Fruit fly (Drosophila melanogaster): Measurements from ENCODE around the gene CG5707.

The CG5707 gene

DNA sequence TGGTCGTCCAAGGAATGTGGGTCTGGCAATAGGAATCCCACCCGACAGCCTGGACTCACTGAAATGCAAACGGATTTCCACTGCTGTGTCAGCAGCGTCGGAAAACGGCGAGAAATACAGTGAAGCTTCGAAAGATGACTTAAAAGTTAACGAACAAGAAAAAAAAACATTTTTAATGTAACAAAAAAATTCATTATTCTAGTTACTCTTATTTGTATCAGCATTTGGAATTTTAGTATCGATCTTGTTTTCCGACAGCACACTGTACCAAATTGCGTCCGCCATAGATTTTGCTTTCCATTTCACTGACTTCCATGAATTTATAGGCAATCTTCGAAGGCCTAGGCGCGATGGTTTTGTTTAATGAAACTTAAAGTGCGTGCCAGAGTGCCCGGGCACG lies 27.2 kb downstream of the CG5707 start:
- no peak for TF ChIP-seq Hr96 (GFP tag; optimal IDR thresholded peaks at IDR 0.05)
- TF ChIP-seq kay (GFP tag; ENCODE audit: borderline replicate concordance): no peak
- no peak for TF ChIP-seq cnc (optimal IDR thresholded peaks at IDR 0.05)
- TF ChIP-seq CG7045 (GFP tag; optimal IDR thresholded peaks at IDR 0.05): no peak
- no peak for TF ChIP-seq toe (GFP tag; optimal IDR thresholded peaks at IDR 0.05)
- no peak for TF ChIP-seq Mnt (GFP tag; optimal IDR thresholded peaks at IDR 0.05)
- TF ChIP-seq bab1 (GFP tag; optimal IDR thresholded peaks at IDR 0.05): no peak
- TF ChIP-seq CG7101 (tag; optimal IDR thresholded peaks at IDR 0.05): no peak
- TF ChIP-seq CG1620 (GFP tag; optimal IDR thresholded peaks at IDR 0.05): no peak
- no peak for TF ChIP-seq ovo (GFP tag; optimal IDR thresholded peaks at IDR 0.05)
- TF ChIP-seq Clk (GFP tag; optimal IDR thresholded peaks at IDR 0.05): no peak
- TF ChIP-seq CG14711 (tag; optimal IDR thresholded peaks at IDR 0.05): no peak

- no peak for TF ChIP-seq pad (GFP tag; optimal IDR thresholded peaks at IDR 0.05)
- TF ChIP-seq kay (GFP tag; ENCODE audit: borderline replicate concordance): no peak
- TF ChIP-seq cic (GFP tag; optimal IDR thresholded peaks at IDR 0.05): no peak
- TF ChIP-seq Crg-1 (GFP tag; optimal IDR thresholded peaks at IDR 0.05): no peak
- TF ChIP-seq cnc (optimal IDR thresholded peaks at IDR 0.05): no peak
- no peak for TF ChIP-seq toe (GFP tag; optimal IDR thresholded peaks at IDR 0.05)
- TF ChIP-seq CG11617 (GFP tag; optimal IDR thresholded peaks at IDR 0.05): no peak
- TF ChIP-seq CG33017 (tag; optimal IDR thresholded peaks at IDR 0.05): no peak
- no peak for TF ChIP-seq ovo (GFP tag; optimal IDR thresholded peaks at IDR 0.05)
- TF ChIP-seq CG5204 (GFP tag; optimal IDR thresholded peaks at IDR 0.05): no peak
- TF ChIP-seq bab1 (GFP tag; optimal IDR thresholded peaks at IDR 0.05): no peak
- no peak for TF ChIP-seq tj (GFP tag; optimal IDR thresholded peaks at IDR 0.05)
- no peak for TF ChIP-seq Clk (GFP tag; optimal IDR thresholded peaks at IDR 0.05)
- TF ChIP-seq CG7101 (tag; optimal IDR thresholded peaks at IDR 0.05): no peak
- no peak for TF ChIP-seq CG1620 (GFP tag; optimal IDR thresholded peaks at IDR 0.05)
- TF ChIP-seq Mnt (GFP tag; optimal IDR thresholded peaks at IDR 0.05): no peak
- no peak for TF ChIP-seq CG7045 (GFP tag; optimal IDR thresholded peaks at IDR 0.05)
- TF ChIP-seq CG12768 (GFP tag; optimal IDR thresholded peaks at IDR 0.05): no peak
- no peak for TF ChIP-seq CG14711 (tag; optimal IDR thresholded peaks at IDR 0.05)
Observed at dm6 chr3L:2164031-2164537, 27.9 kb downstream of the CG5707 start.

DNA sequence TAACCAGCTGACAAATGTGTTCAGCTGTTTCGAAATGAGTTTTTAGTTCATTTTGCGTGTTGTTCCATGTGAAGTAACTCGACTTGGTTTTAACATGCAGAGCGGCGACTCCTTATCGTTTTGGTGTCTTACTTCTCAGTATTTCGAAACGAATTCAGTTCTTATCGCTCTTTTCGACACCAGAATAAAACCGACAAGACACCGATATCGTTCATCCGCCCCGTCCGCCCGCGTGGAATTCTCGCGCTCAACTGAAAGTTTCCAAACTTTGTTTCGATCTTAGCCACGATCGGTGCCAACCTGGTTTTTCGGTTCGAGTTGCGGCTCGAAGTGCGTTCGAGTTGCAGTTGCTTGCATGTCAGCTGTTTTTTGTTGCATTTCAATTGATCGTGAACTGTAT lies 28.4 kb downstream of the CG5707 start, which contains the start of gene CG15822:
Gene CG15822, minus strand, starts transcription at position 256 of the 400 bp plus-strand sequence.
- TF ChIP-seq CG7045 (GFP tag; optimal IDR thresholded peaks at IDR 0.05) (no peak), pad (GFP tag; optimal IDR thresholded peaks at IDR 0.05) (no peak), toe (GFP tag; optimal IDR thresholded peaks at IDR 0.05) (no peak), cic (GFP tag; optimal IDR thresholded peaks at IDR 0.05) (no peak), tj (GFP tag; optimal IDR thresholded peaks at IDR 0.05) (no peak), Hr96 (GFP tag; optimal IDR thresholded peaks at IDR 0.05) (no peak), CG14711 (tag; optimal IDR thresholded peaks at IDR 0.05) (no peak), CG33017 (tag; optimal IDR thresholded peaks at IDR 0.05) (no peak), bab1 (GFP tag; optimal IDR thresholded peaks at IDR 0.05) (no peak), CG5204 (GFP tag; optimal IDR thresholded peaks at IDR 0.05) (no peak), CG12768 (GFP tag; optimal IDR thresholded peaks at IDR 0.05) (no peak), Mnt (GFP tag; optimal IDR thresholded peaks at IDR 0.05) (no peak), CG11617 (GFP tag; optimal IDR thresholded peaks at IDR 0.05) (no peak), Crg-1 (GFP tag; optimal IDR thresholded peaks at IDR 0.05) (no peak), CG1620 (GFP tag; optimal IDR thresholded peaks at IDR 0.05) (no peak), kay (GFP tag; ENCODE audit: borderline replicate concordance) (no peak), ovo (GFP tag; optimal IDR thresholded peaks at IDR 0.05) (no peak), cnc (optimal IDR thresholded peaks at IDR 0.05) (no peak), Clk (GFP tag; optimal IDR thresholded peaks at IDR 0.05) (no peak), CG7101 (tag; optimal IDR thresholded peaks at IDR 0.05) (no peak)

- TF ChIP-seq Crg-1 (GFP tag; optimal IDR thresholded peaks at IDR 0.05): no peak
- no peak for TF ChIP-seq Hr96 (GFP tag; optimal IDR thresholded peaks at IDR 0.05)
- no peak for TF ChIP-seq bab1 (GFP tag; optimal IDR thresholded peaks at IDR 0.05)
- no peak for TF ChIP-seq tj (GFP tag; optimal IDR thresholded peaks at IDR 0.05)
- TF ChIP-seq cnc (optimal IDR thresholded peaks at IDR 0.05): no peak
Observed at dm6 chr3L:2162623-2163022, 29.4 kb downstream of the CG5707 start.

DNA sequence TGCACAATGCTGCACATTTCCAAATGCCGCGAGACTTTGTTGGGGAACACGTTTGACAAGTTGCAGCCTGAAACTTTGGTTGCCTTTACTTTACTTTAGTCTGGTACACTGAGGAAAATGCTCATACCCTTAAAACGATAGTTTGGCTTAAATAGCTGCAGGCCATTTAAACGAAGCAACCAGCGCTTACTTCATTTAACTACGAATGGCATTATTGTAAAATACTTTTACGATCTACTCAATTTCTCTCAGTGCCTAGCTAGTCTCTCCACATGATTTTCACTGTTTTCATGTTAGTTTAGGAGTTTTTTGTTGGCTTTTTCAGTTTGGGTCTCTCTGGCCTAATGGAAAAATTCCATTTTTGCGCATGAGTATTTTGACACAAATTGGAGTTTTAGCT lies 30.0 kb downstream of the CG5707 start:
- no peak for TF ChIP-seq Hr96 (GFP tag; optimal IDR thresholded peaks at IDR 0.05)
- TF ChIP-seq kay (GFP tag; ENCODE audit: borderline replicate concordance): no peak
- no peak for TF ChIP-seq CG12768 (GFP tag; optimal IDR thresholded peaks at IDR 0.05)
- no peak for TF ChIP-seq Mnt (GFP tag; optimal IDR thresholded peaks at IDR 0.05)
- no peak for TF ChIP-seq cnc (optimal IDR thresholded peaks at IDR 0.05)
- no peak for TF ChIP-seq Clk (GFP tag; optimal IDR thresholded peaks at IDR 0.05)
- TF ChIP-seq CG14711 (tag; optimal IDR thresholded peaks at IDR 0.05): no peak

DNA sequence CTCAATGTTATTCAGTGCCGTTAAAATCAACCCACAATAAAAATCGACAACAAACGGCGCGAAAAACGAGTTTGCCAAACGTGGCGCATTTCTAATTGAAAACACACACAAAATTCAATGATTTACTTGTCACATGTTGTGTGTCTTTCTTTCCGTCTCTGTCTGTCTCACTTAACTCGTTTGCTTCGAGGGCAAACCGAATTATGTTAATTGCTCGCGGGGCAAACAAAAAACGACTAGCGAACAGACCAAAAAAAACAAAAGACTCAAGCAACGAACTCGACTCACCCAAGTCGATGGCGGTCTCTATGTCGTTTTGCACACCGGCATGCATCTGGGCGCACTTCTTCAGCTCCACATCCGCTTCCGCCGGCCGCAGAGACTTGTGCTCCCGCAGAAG lies 32.2 kb downstream of the CG5707 start:
- TF ChIP-seq cic (GFP tag; optimal IDR thresholded peaks at IDR 0.05) (no peak), CG14711 (tag; optimal IDR thresholded peaks at IDR 0.05) (no peak), CG7045 (GFP tag; optimal IDR thresholded peaks at IDR 0.05) (no peak)

dm6 chr3L:2158689-2159310 lies 33.2 kb downstream of the CG5707 start:
- no peak for TF ChIP-seq cic (GFP tag; optimal IDR thresholded peaks at IDR 0.05)
- no peak for TF ChIP-seq toe (GFP tag; optimal IDR thresholded peaks at IDR 0.05)
- TF ChIP-seq CG11617 (GFP tag; optimal IDR thresholded peaks at IDR 0.05): no peak
- TF ChIP-seq CG14711 (tag; optimal IDR thresholded peaks at IDR 0.05): no peak
- TF ChIP-seq kay (GFP tag; ENCODE audit: borderline replicate concordance): no peak
- TF ChIP-seq cnc (optimal IDR thresholded peaks at IDR 0.05): no peak
- no peak for TF ChIP-seq CG33017 (tag; optimal IDR thresholded peaks at IDR 0.05)
- TF ChIP-seq Hr96 (GFP tag; optimal IDR thresholded peaks at IDR 0.05): no peak
- TF ChIP-seq CG12768 (GFP tag; optimal IDR thresholded peaks at IDR 0.05): no peak
